Worm (Caenorhabditis elegans): ENCODE results near the gene T08G3.11.

ce11 chrV:16445676-16446075 lies 33.5 kb downstream of the T08G3.11 start, which contains the start of gene T08G3.6:
- no peak for TF ChIP-seq ztf-23 (GFP tag; IDR thresholded peaks at IDR 0.05)
- no peak for TF ChIP-seq flt-1 (GFP tag; IDR thresholded peaks at IDR 0.05)
- no peak for TF ChIP-seq med-1 (GFP tag; optimal IDR thresholded peaks at IDR 0.05; ENCODE audit: insufficient read depth)

All from whole organism, midembryonic.